Worm (Caenorhabditis elegans) whole organism, L4 larva: ENCODE measurements around the gene cest-9.1.

Source experiments
- F26F4.8 ChIP-seq: fragments of 200-800 bp; sonication (Bioruptor generic); conservative IDR thresholded peaks from 2 replicates; pipeline ENCODE4 v1.3.6; 2022; ENCODE audit warnings: missing genetic modification characterization, missing compliant biosample characterization
- F37D6.2 ChIP-seq: sonication (generic microtip); optimal IDR thresholded peaks from 2 replicates; lab custom pipeline; 2016; ENCODE audit warnings: mild to moderate bottlenecking, missing genetic modification characterization, missing compliant biosample characterization
- F49E8.2 ChIP-seq: sonication (generic microtip); optimal IDR thresholded peaks from 2 replicates; lab custom pipeline; 2016; ENCODE audit warnings: missing compliant biosample characterization, mild to moderate bottlenecking, missing genetic modification characterization, borderline replicate concordance
- T20F7.1 ChIP-seq: fragments of 200-800 bp; sonication (Bioruptor generic); optimal IDR thresholded peaks from 2 replicates; lab custom pipeline; 2018; ENCODE audit warnings: mild to moderate bottlenecking, missing genetic modification characterization, missing compliant biosample characterization
- T26A8.4 ChIP-seq: fragments of 200-800 bp; sonication (Bioruptor generic); IDR thresholded peaks from 2 replicates; pipeline ENCODE4 v1.3.6; 2022; ENCODE audit warnings: missing genetic modification characterization, missing compliant biosample characterization
- ZK337.2 ChIP-seq: fragments of 200-800 bp; sonication (Bioruptor generic); IDR thresholded peaks from 2 replicates; pipeline ENCODE4 v1.3.6; 2022; ENCODE audit warnings: missing genetic modification reagents, missing genetic modification characterization, missing compliant biosample characterization
- aha-1 ChIP-seq: fragments of 150-350 bp; peaks from one replicate; lab custom pipeline; 2014; ENCODE audit warnings: missing biosample characterization, missing genetic modification characterization
- ceh-62 ChIP-seq: sonication (generic microtip); optimal IDR thresholded peaks from 2 replicates; lab custom pipeline; 2017; ENCODE audit warnings: missing biosample characterization, missing genetic modification characterization
- cey-2 ChIP-seq: sonication (generic microtip); optimal IDR thresholded peaks from 3 replicates; lab custom pipeline; 2017; ENCODE audit warnings: missing genetic modification characterization, mild to moderate bottlenecking, missing compliant biosample characterization, antibody characterized with exemption, borderline replicate concordance; ENCODE audit not compliant: insufficient read depth
- ctbp-1 ChIP-seq: fragments of 200-800 bp; sonication (Bioruptor generic); IDR thresholded peaks from 2 replicates; pipeline ENCODE4 v1.3.6; 2022; ENCODE audit warnings: missing genetic modification reagents, missing genetic modification characterization, missing compliant biosample characterization
- daf-16 ChIP-seq, 3 experiments: sonication (generic microtip); optimal IDR thresholded peaks; 2 replicates each; lab custom pipeline; 2016 to 2017; ENCODE audit warnings: missing genetic modification characterization in 3 of 3, missing genetic modification reagents in 3 of 3, mild to moderate bottlenecking in 2 of 3, missing compliant biosample characterization in 2 of 3, missing biosample characterization in 1 of 3, moderate library complexity in 1 of 3
- daf-19 ChIP-seq: fragments of 200-800 bp; sonication (Bioruptor generic); conservative IDR thresholded peaks from 2 replicates; pipeline ENCODE4 v1.3.6; 2022; ENCODE audit warnings: missing genetic modification characterization, missing compliant biosample characterization
- daf-8 ChIP-seq: fragments of 200-800 bp; sonication (Bioruptor generic); IDR thresholded peaks from 2 replicates; pipeline ENCODE4 v1.3.6; 2022; ENCODE audit warnings: missing genetic modification characterization, missing compliant biosample characterization
- dmd-6 ChIP-seq: fragments of 200-800 bp; sonication (Bioruptor generic); IDR thresholded peaks from 2 replicates; pipeline ENCODE4 v1.3.6; 2022; ENCODE audit warnings: missing genetic modification reagents, missing genetic modification characterization, missing compliant biosample characterization
- duxl-1 ChIP-seq: sonication (generic microtip); optimal IDR thresholded peaks from 2 replicates; lab custom pipeline; 2016; ENCODE audit warnings: mild to moderate bottlenecking, missing genetic modification characterization, moderate library complexity, missing compliant biosample characterization; ENCODE audit not compliant: poor library complexity
- dve-1 ChIP-seq: sonication (generic microtip); optimal IDR thresholded peaks from 2 replicates; lab custom pipeline; 2017; ENCODE audit warnings: antibody characterized with exemption, mild to moderate bottlenecking, missing genetic modification characterization, missing compliant biosample characterization; ENCODE audit not compliant: insufficient read depth
- hlh-11 ChIP-seq: fragments of 200-800 bp; sonication (Bioruptor generic); optimal IDR thresholded peaks from 2 replicates; lab custom pipeline; 2018; ENCODE audit warnings: mild to moderate bottlenecking, missing genetic modification characterization, missing compliant biosample characterization
- lin-1 ChIP-seq: fragments of 200-800 bp; sonication (Bioruptor generic); IDR thresholded peaks from 2 replicates; pipeline ENCODE4 v1.3.6; 2022; ENCODE audit warnings: missing genetic modification reagents, missing genetic modification characterization, missing compliant biosample characterization
- lin-15B ChIP-seq: fragments of 150-350 bp; sonication (generic microtip); optimal IDR thresholded peaks from 3 replicates; lab custom pipeline; 2014; ENCODE audit warnings: missing biosample characterization, missing genetic modification characterization
- lin-29 ChIP-seq: fragments of 200-800 bp; sonication (Bioruptor generic); IDR thresholded peaks from 2 replicates; pipeline ENCODE4 v1.3.6; 2022; ENCODE audit warnings: missing genetic modification reagents, missing genetic modification characterization, missing compliant biosample characterization
- lin-38 ChIP-seq: fragments of 200-800 bp; sonication (Bioruptor generic); IDR thresholded peaks from 2 replicates; pipeline ENCODE4 v1.3.6; 2022; ENCODE audit warnings: missing genetic modification reagents, missing genetic modification characterization, missing compliant biosample characterization
- madf-5 ChIP-seq, 2 experiments: fragments of 200-800 bp; sonication (Bioruptor generic); IDR thresholded peaks; 2 replicates each; pipeline ENCODE4 v1.3.6; 2022; ENCODE audit warnings: missing compliant biosample characterization in 2 of 2, missing genetic modification characterization in 2 of 2
- mdl-1 ChIP-seq, 2 experiments: fragments of 150-350 bp in 1 of 2; sonication (generic microtip) in 1 of 2; optimal IDR thresholded peaks; 2 replicates each; lab custom pipeline; 2014 to 2017; ENCODE audit warnings: missing biosample characterization in 2 of 2, missing genetic modification characterization in 2 of 2
- mep-1 ChIP-seq: fragments of 150-350 bp; sonication (generic microtip); optimal IDR thresholded peaks from 3 replicates; lab custom pipeline; 2014; ENCODE audit warnings: missing biosample characterization, missing genetic modification characterization
- mes-2 ChIP-seq: sonication (generic microtip); optimal IDR thresholded peaks from 2 replicates; lab custom pipeline; 2016; ENCODE audit warnings: missing genotype, mild to moderate bottlenecking, missing genetic modification characterization, missing compliant biosample characterization; ENCODE audit not compliant: poor library complexity, severe bottlenecking
- nhr-102 ChIP-seq: sonication (generic microtip); optimal IDR thresholded peaks from 2 replicates; lab custom pipeline; 2016; ENCODE audit warnings: mild to moderate bottlenecking, missing genetic modification characterization, moderate library complexity, missing compliant biosample characterization
- nhr-111 ChIP-seq: fragments of 200-800 bp; sonication (Bioruptor generic); optimal IDR thresholded peaks from 2 replicates; lab custom pipeline; 2018; ENCODE audit warnings: mild to moderate bottlenecking, missing genetic modification characterization, missing compliant biosample characterization
- nhr-237 ChIP-seq: sonication (generic microtip); optimal IDR thresholded peaks from 2 replicates; lab custom pipeline; 2017; ENCODE audit warnings: missing biosample characterization, missing genetic modification characterization
- nhr-28 ChIP-seq: fragments of 150-350 bp; optimal IDR thresholded peaks from 2 replicates; lab custom pipeline; 2014; ENCODE audit warnings: missing biosample characterization, missing genetic modification characterization
- nhr-42 ChIP-seq: fragments of 200-800 bp; sonication (Bioruptor generic); IDR thresholded peaks from 2 replicates; pipeline ENCODE4 v1.3.6; 2022; ENCODE audit warnings: missing genetic modification characterization, missing compliant biosample characterization
- nhr-48 ChIP-seq: sonication (generic microtip); optimal IDR thresholded peaks from 2 replicates; lab custom pipeline; 2016; ENCODE audit warnings: mild to moderate bottlenecking, missing genetic modification characterization, missing compliant biosample characterization
- nhr-6 ChIP-seq: fragments of 150-350 bp; optimal IDR thresholded peaks from 2 replicates; lab custom pipeline; 2014; ENCODE audit warnings: missing biosample characterization, missing genetic modification characterization
- nhr-77 ChIP-seq: fragments of 150-350 bp; optimal IDR thresholded peaks from 2 replicates; lab custom pipeline; 2014; ENCODE audit warnings: missing biosample characterization, missing genetic modification characterization
- php-3 ChIP-seq: fragments of 200-800 bp; sonication (Bioruptor generic); IDR thresholded peaks from 2 replicates; pipeline ENCODE4 v1.3.6; 2022; ENCODE audit warnings: missing genetic modification reagents, missing genetic modification characterization, missing compliant biosample characterization
- pqm-1 ChIP-seq: sonication (generic microtip); optimal IDR thresholded peaks from 2 replicates; lab custom pipeline; 2017; ENCODE audit warnings: missing biosample characterization, missing genetic modification characterization
- set-16 ChIP-seq: fragments of 200-800 bp; sonication (Bioruptor generic); IDR thresholded peaks from 2 replicates; pipeline ENCODE4 v1.3.6; 2022; ENCODE audit warnings: missing genetic modification reagents, missing genetic modification characterization, missing compliant biosample characterization
- skn-1 ChIP-seq: fragments of 150-350 bp; optimal IDR thresholded peaks from 2 replicates; lab custom pipeline; 2014; ENCODE audit warnings: missing biosample characterization, missing genetic modification characterization
- spr-1 ChIP-seq: sonication (generic microtip); optimal IDR thresholded peaks from 2 replicates; lab custom pipeline; 2016; ENCODE audit warnings: mild to moderate bottlenecking, missing genetic modification characterization, missing compliant biosample characterization
- tra-1 ChIP-seq: fragments of 200-800 bp; sonication (Bioruptor generic); IDR thresholded peaks from 2 replicates; pipeline ENCODE4 v1.3.6; 2022; ENCODE audit warnings: missing genetic modification reagents, missing genetic modification characterization, missing compliant biosample characterization
- unc-130 ChIP-seq: sonication (generic microtip); optimal IDR thresholded peaks from 2 replicates; lab custom pipeline; 2016; ENCODE audit warnings: missing genetic modification reagents, missing genetic modification characterization, missing compliant biosample characterization
- unc-39 ChIP-seq: sonication (generic microtip); optimal IDR thresholded peaks from 2 replicates; lab custom pipeline; 2017; ENCODE audit warnings: missing biosample characterization, missing genetic modification characterization
- unc-62 ChIP-seq, 3 experiments: fragments of 150-350 bp in 1 of 3; sonication (generic microtip); optimal IDR thresholded peaks in 2 of 3; peaks in 1 of 3; 1 replicate in 1 of 3; 2 replicates in 2 of 3; lab custom pipeline; 2014 to 2017; ENCODE audit warnings: missing biosample characterization in 3 of 3, missing genetic modification characterization in 3 of 3, missing genetic modification reagents in 3 of 3, missing genotype in 1 of 3
- zip-2 ChIP-seq: fragments of 150-350 bp; optimal IDR thresholded peaks from 2 replicates; lab custom pipeline; 2014; ENCODE audit warnings: missing biosample characterization, missing genetic modification characterization
- ztf-7 ChIP-seq: fragments of 150-350 bp; optimal IDR thresholded peaks from 2 replicates; lab custom pipeline; 2014; ENCODE audit warnings: missing biosample characterization, missing genetic modification characterization

cest-9.1 gene

ce11 chrX:12234424-12234823 is 8.4 kb downstream of the cest-9.1 start:
- TF ChIP-seq zip-2 (tag; lab: Kevin White, UChicago), result no peak
- TF ChIP-seq daf-19 (GFP tag; lab: Robert Waterston, UW), result no peak
- TF ChIP-seq nhr-237, result no peak
- TF ChIP-seq lin-29 (GFP tag; lab: Robert Waterston, UW), result no peak
- TF ChIP-seq duxl-1, result no peak
- TF ChIP-seq daf-8, result no peak
- TF ChIP-seq dve-1 (tag; lab: Kevin White, UChicago), result peak; percentile 28
- no peak for TF ChIP-seq set-16 (GFP tag; lab: Robert Waterston, UW)
- no peak for TF ChIP-seq php-3 (GFP tag; lab: Robert Waterston, UW)
- TF ChIP-seq hlh-11 (tag; lab: Kevin White, UChicago), result peak; percentile 5
- no peak for TF ChIP-seq F26F4.8 (GFP tag; lab: Robert Waterston, UW)
- TF ChIP-seq lin-15B, result no peak
- TF ChIP-seq unc-39 (tag; lab: Kevin White, UChicago), result no peak
- TF ChIP-seq dmd-6 (GFP tag; lab: Robert Waterston, UW), result no peak; the same call in 1 of the 2 replicates
- TF ChIP-seq pqm-1 (tag; lab: Kevin White, UChicago), result peak; percentile 21
- TF ChIP-seq unc-130 (GFP tag; lab: Kevin White, UChicago), result no peak
- TF ChIP-seq nhr-111 (GFP tag; lab: Kevin White, UChicago), result no peak
- no peak for TF ChIP-seq ztf-7 (tag; lab: Kevin White, UChicago)
- TF ChIP-seq ZK337.2 (GFP tag; lab: Robert Waterston, UW), result no peak
- no peak for TF ChIP-seq ctbp-1 (GFP tag; lab: Robert Waterston, UW)
- no peak for TF ChIP-seq F49E8.2
- TF ChIP-seq lin-38 (GFP tag; lab: Robert Waterston, UW), result no peak
- TF ChIP-seq mdl-1 (tag; optimal IDR thresholded peaks at IDR 0.05; lab: Kevin White, UChicago), result peak in 1 of 2 experiments; percentile 47
- TF ChIP-seq nhr-77 (tag; lab: Kevin White, UChicago), result no peak
- no peak for TF ChIP-seq nhr-42 (GFP tag; lab: Robert Waterston, UW)
- peak; percentile 74 for TF ChIP-seq nhr-6 (tag; lab: Kevin White, UChicago)
- no peak for TF ChIP-seq mes-2 (tag; lab: Kevin White, UChicago)
- TF ChIP-seq mep-1 (tag; lab: Kevin White, UChicago), result no peak
- peak; percentile 16 for TF ChIP-seq nhr-28 (tag; lab: Kevin White, UChicago)
- peak; percentile 5 for TF ChIP-seq aha-1
- TF ChIP-seq F37D6.2 (tag; lab: Kevin White, UChicago), result no peak
- TF ChIP-seq spr-1 (tag; lab: Kevin White, UChicago), result no peak
- TF ChIP-seq T20F7.1, result no peak
- no peak for TF ChIP-seq daf-16 (GFP tag; optimal IDR thresholded peaks at IDR 0.05; lab: Kevin White, UChicago)
- peak; percentile 61 for TF ChIP-seq daf-16 (tag; optimal IDR thresholded peaks at IDR 0.05; lab: Kevin White, UChicago)
- TF ChIP-seq nhr-102 (tag; lab: Kevin White, UChicago), result no peak

- no peak for TF ChIP-seq ztf-7 (tag; lab: Kevin White, UChicago)
- no peak for TF ChIP-seq nhr-48 (tag; lab: Kevin White, UChicago)
- TF ChIP-seq cey-2 (tag; lab: Kevin White, UChicago), result no peak
- no peak for TF ChIP-seq tra-1 (GFP tag; lab: Robert Waterston, UW)
- TF ChIP-seq T26A8.4 (GFP tag; lab: Robert Waterston, UW), result no peak
- TF ChIP-seq nhr-42 (GFP tag; lab: Robert Waterston, UW), result no peak
- no peak for TF ChIP-seq php-3 (GFP tag; lab: Robert Waterston, UW)
- no peak for TF ChIP-seq ceh-62 (tag; lab: Kevin White, UChicago)
- no peak for TF ChIP-seq lin-1 (GFP tag; lab: Robert Waterston, UW)
- TF ChIP-seq nhr-111 (GFP tag; lab: Kevin White, UChicago), result no peak
- TF ChIP-seq aha-1, result peak; percentile 92
- TF ChIP-seq unc-62 (GFP tag; optimal IDR thresholded peaks at IDR 0.05 in 1 of 2; lab: Kevin White, UChicago), result peak in 1 of 2 experiments; percentile 6
- TF ChIP-seq unc-62 (tag; optimal IDR thresholded peaks at IDR 0.05; lab: Kevin White, UChicago), result no peak
- no peak for TF ChIP-seq skn-1 (tag; lab: Kevin White, UChicago)
- no peak for TF ChIP-seq madf-5 (GFP tag; IDR thresholded peaks at IDR 0.05; lab: Robert Waterston, UW)
- TF ChIP-seq, all 104 proteins: peak for 2
These were observed 9.4 kb downstream of the cest-9.1 start, which contains the start of gene C23H4.6 for ce11 chrX:12235388-12235787. TSS of gene C23H4.6 (plus strand) at chrX:12235606.
